Worm (Caenorhabditis elegans) whole organism, L2 larva: Measurements from ENCODE around the gene clec-56.

Experiments
- C34F6.9 ChIP-seq: fragments of 150-350 bp; optimal IDR thresholded peaks from 2 replicates; lab custom pipeline; 2014; ENCODE audit warnings: missing biosample characterization, missing genetic modification characterization
- F13H6.1 ChIP-seq: sonication (generic microtip); optimal IDR thresholded peaks from 2 replicates; lab custom pipeline; 2016; ENCODE audit warnings: missing genetic modification characterization, missing compliant biosample characterization
- R02D3.7 ChIP-seq: fragments of 150-350 bp; optimal IDR thresholded peaks from 2 replicates; lab custom pipeline; 2014; ENCODE audit warnings: missing biosample characterization, missing genetic modification characterization
- Y55F3AM.14 ChIP-seq: fragments of 200-800 bp; sonication (Bioruptor generic); optimal IDR thresholded peaks from 2 replicates; lab custom pipeline; 2018; ENCODE audit warnings: mild to moderate bottlenecking, missing genetic modification characterization, missing compliant biosample characterization
- ZK546.5 ChIP-seq: sonication (generic microtip); optimal IDR thresholded peaks from 2 replicates; lab custom pipeline; 2017; ENCODE audit warnings: missing biosample characterization, missing genetic modification characterization
- aly-2 ChIP-seq: fragments of 150-350 bp; optimal IDR thresholded peaks from 2 replicates; lab custom pipeline; 2014; ENCODE audit warnings: missing biosample characterization, missing genetic modification characterization
- ama-1 ChIP-seq: fragments of 150-350 bp; optimal IDR thresholded peaks from 2 replicates; lab custom pipeline; 2018; ENCODE audit warnings: inconsistent platforms
- blmp-1 ChIP-seq: sonication (generic microtip); optimal IDR thresholded peaks from 2 replicates; lab custom pipeline; 2017; ENCODE audit warnings: missing genetic modification characterization, mild to moderate bottlenecking, missing compliant biosample characterization, antibody characterized with exemption, moderate library complexity; ENCODE audit not compliant: insufficient read depth
- ceh-16 ChIP-seq: fragments of 150-350 bp; optimal IDR thresholded peaks from 2 replicates; lab custom pipeline; 2014; ENCODE audit warnings: missing biosample characterization, missing genetic modification characterization
- ceh-82 ChIP-seq: fragments of 150-350 bp; optimal IDR thresholded peaks from 2 replicates; lab custom pipeline; 2014; ENCODE audit warnings: missing biosample characterization, missing genetic modification characterization
- crh-2 ChIP-seq: sonication (generic microtip); optimal IDR thresholded peaks from 2 replicates; lab custom pipeline; 2017; ENCODE audit warnings: missing biosample characterization, missing genetic modification characterization
- dmd-4 ChIP-seq: sonication (generic microtip); optimal IDR thresholded peaks from 2 replicates; lab custom pipeline; 2017; ENCODE audit warnings: missing biosample characterization, missing genetic modification characterization
- egl-27 ChIP-seq: sonication (generic microtip); optimal IDR thresholded peaks from 3 replicates; lab custom pipeline; 2017; ENCODE audit warnings: missing biosample characterization, missing genetic modification reagents, missing genetic modification characterization
- elt-3 ChIP-seq: sonication (generic microtip); optimal IDR thresholded peaks from 2 replicates; lab custom pipeline; 2017; ENCODE audit warnings: missing biosample characterization, missing genetic modification characterization
- fos-1 ChIP-seq: fragments of 150-350 bp; optimal IDR thresholded peaks from 2 replicates; lab custom pipeline; 2014; ENCODE audit warnings: missing biosample characterization, missing genetic modification characterization
- gmeb-1 ChIP-seq: fragments of 150-350 bp; optimal IDR thresholded peaks from 2 replicates; lab custom pipeline; 2014; ENCODE audit warnings: missing biosample characterization, missing genetic modification characterization
- lin-13 ChIP-seq: fragments of 150-350 bp; optimal IDR thresholded peaks from 2 replicates; lab custom pipeline; 2014; ENCODE audit warnings: missing biosample characterization, missing genetic modification reagents, missing genetic modification characterization
- lin-39 ChIP-seq: fragments of 150-350 bp; optimal IDR thresholded peaks from 2 replicates; lab custom pipeline; 2014; ENCODE audit warnings: missing biosample characterization, missing genetic modification reagents, missing genetic modification characterization
- lsy-2 ChIP-seq, 2 experiments: fragments of 150-350 bp in 1 of 2; sonication (generic microtip) in 1 of 2; optimal IDR thresholded peaks; 2 replicates each; lab custom pipeline; 2014 to 2017; ENCODE audit warnings: missing biosample characterization in 2 of 2, missing genetic modification characterization in 2 of 2
- mab-5 ChIP-seq: fragments of 150-350 bp; optimal IDR thresholded peaks from 2 replicates; lab custom pipeline; 2014; ENCODE audit warnings: missing biosample characterization, missing genetic modification characterization
- mbf-1 ChIP-seq: sonication (generic microtip); optimal IDR thresholded peaks from 2 replicates; lab custom pipeline; 2017; ENCODE audit warnings: missing biosample characterization, missing genetic modification characterization
- nhr-12 ChIP-seq: fragments of 150-350 bp; optimal IDR thresholded peaks from 2 replicates; lab custom pipeline; 2014; ENCODE audit warnings: missing biosample characterization, missing genetic modification characterization
- nhr-129 ChIP-seq: fragments of 150-350 bp; optimal IDR thresholded peaks from 2 replicates; lab custom pipeline; 2014; ENCODE audit warnings: missing biosample characterization, missing genetic modification characterization
- nhr-21 ChIP-seq: fragments of 150-350 bp; optimal IDR thresholded peaks from 2 replicates; lab custom pipeline; 2014; ENCODE audit warnings: missing biosample characterization, missing genetic modification characterization
- nhr-23 ChIP-seq: fragments of 150-350 bp; optimal IDR thresholded peaks from 2 replicates; lab custom pipeline; 2014; ENCODE audit warnings: missing biosample characterization, missing genetic modification reagents, missing genetic modification characterization
- nhr-6 ChIP-seq: fragments of 150-350 bp; optimal IDR thresholded peaks from 2 replicates; lab custom pipeline; 2014; ENCODE audit warnings: missing biosample characterization, missing genetic modification characterization
- nhr-77 ChIP-seq: fragments of 150-350 bp; optimal IDR thresholded peaks from 2 replicates; lab custom pipeline; 2014; ENCODE audit warnings: missing biosample characterization, missing genetic modification characterization
- peb-1 ChIP-seq: fragments of 150-350 bp; optimal IDR thresholded peaks from 2 replicates; lab custom pipeline; 2014; ENCODE audit warnings: missing biosample characterization, missing genetic modification characterization
- skn-1 ChIP-seq: sonication (generic microtip); optimal IDR thresholded peaks from 2 replicates; lab custom pipeline; 2017; ENCODE audit warnings: missing biosample characterization, missing genetic modification characterization
- sma-3 ChIP-seq: sonication (generic microtip); optimal IDR thresholded peaks from 2 replicates; lab custom pipeline; 2016; ENCODE audit warnings: missing genetic modification reagents, missing genetic modification characterization, missing compliant biosample characterization
- sma-9 ChIP-seq, 2 experiments: fragments of 150-350 bp in 1 of 2; sonication (generic microtip) in 1 of 2; optimal IDR thresholded peaks; 2 replicates each; lab custom pipeline; 2014 to 2016; ENCODE audit warnings: missing genetic modification characterization in 2 of 2, mild to moderate bottlenecking in 1 of 2, missing biosample characterization in 1 of 2, missing compliant biosample characterization in 1 of 2, missing genetic modification reagents in 1 of 2, moderate library complexity in 1 of 2
- snpc-4 ChIP-seq: fragments of 150-350 bp; optimal IDR thresholded peaks from 2 replicates; lab custom pipeline; 2014; ENCODE audit warnings: missing biosample characterization, missing genetic modification characterization
- unc-55 ChIP-seq: fragments of 150-350 bp; sonication (generic microtip); optimal IDR thresholded peaks from 3 replicates; lab custom pipeline; 2014; ENCODE audit warnings: missing biosample characterization, missing genetic modification reagents, missing genetic modification characterization
- unc-62 ChIP-seq: fragments of 150-350 bp; optimal IDR thresholded peaks from 2 replicates; lab custom pipeline; 2014; ENCODE audit warnings: missing biosample characterization, missing genetic modification reagents, missing genetic modification characterization
- zag-1 ChIP-seq: fragments of 150-350 bp; optimal IDR thresholded peaks from 2 replicates; lab custom pipeline; 2014; ENCODE audit warnings: missing biosample characterization, missing genetic modification characterization
- ztf-1 ChIP-seq: fragments of 200-800 bp; sonication (Bioruptor generic); conservative IDR thresholded peaks from 2 replicates; pipeline ENCODE4 v1.3.6; 2022; ENCODE audit warnings: missing genetic modification characterization, missing compliant biosample characterization
- ztf-11 ChIP-seq: sonication (generic microtip); optimal IDR thresholded peaks from 2 replicates; lab custom pipeline; 2017; ENCODE audit warnings: missing biosample characterization, missing genetic modification characterization
- ztf-4 ChIP-seq: fragments of 150-350 bp; optimal IDR thresholded peaks from 2 replicates; lab custom pipeline; 2014; ENCODE audit warnings: missing biosample characterization, missing genetic modification characterization

clec-56 gene

DNA sequence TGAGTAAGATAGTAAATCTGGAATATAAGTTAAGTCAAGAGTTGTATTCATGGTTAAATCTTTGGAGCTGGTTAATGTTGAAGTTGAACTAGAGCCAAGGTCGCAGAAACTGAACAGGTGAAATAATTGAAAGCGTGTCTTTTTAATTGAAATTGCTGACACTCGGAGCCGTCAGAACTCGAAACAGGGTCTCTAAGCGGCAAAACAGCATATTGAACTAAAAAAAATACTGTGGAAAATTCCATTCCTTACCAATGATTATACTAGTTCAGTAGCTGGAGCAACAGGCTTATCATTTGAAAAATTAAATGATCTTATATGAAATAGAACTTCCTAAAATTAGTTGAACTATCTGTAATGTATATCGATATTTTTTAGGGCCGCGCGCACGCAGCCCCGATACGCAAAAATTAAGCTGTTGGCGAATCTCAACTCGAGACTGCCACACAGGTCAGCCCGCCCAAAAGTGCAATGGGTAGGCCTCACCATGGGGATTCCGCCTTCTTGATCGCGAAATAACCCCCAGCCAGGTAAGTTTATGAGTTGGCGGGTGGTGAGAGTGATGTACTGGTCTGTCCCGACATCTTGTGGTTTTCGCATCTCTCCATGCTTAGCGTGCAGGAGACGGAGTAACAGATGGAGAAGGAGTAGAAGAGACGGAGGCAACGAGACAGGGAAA is 5.9 kb upstream of the clec-56 start, which contains the start of gene srz-97:
srz-97 (minus strand) TSS at position 51 of the 679 bp plus-strand sequence.
- peak; percentile 40 for TF ChIP-seq crh-2
- TF ChIP-seq ama-1 (lab: Kevin White, UChicago): peak; percentile 7
- no peak for TF ChIP-seq ztf-11 (tag; lab: Kevin White, UChicago)
- peak; percentile 51 for TF ChIP-seq ceh-16 (tag; lab: Kevin White, UChicago)
- no peak for TF ChIP-seq nhr-6 (tag; lab: Kevin White, UChicago)
- TF ChIP-seq ceh-82 (tag; lab: Kevin White, UChicago): no peak
- no peak for TF ChIP-seq unc-55 (GFP tag; lab: Kevin White, UChicago)
- no peak for TF ChIP-seq elt-3 (tag; lab: Kevin White, UChicago)
- peak; percentile 73 for TF ChIP-seq sma-9 (GFP tag; optimal IDR thresholded peaks at IDR 0.05; lab: Kevin White, UChicago)
- no peak for TF ChIP-seq sma-9 (tag; optimal IDR thresholded peaks at IDR 0.05; lab: Kevin White, UChicago)
- TF ChIP-seq mab-5 (tag; lab: Kevin White, UChicago): no peak
- peak; percentile 3 for TF ChIP-seq F13H6.1 (tag; lab: Kevin White, UChicago)
- no peak for TF ChIP-seq skn-1
- TF ChIP-seq dmd-4 (tag; lab: Kevin White, UChicago): no peak
- TF ChIP-seq nhr-12 (tag; lab: Kevin White, UChicago): no peak
- TF ChIP-seq lin-39 (tag; lab: Kevin White, UChicago): no peak
- peak; percentile 16 for TF ChIP-seq zag-1
- peak; percentile 70 for TF ChIP-seq sma-3 (GFP tag; lab: Kevin White, UChicago)
- peak; percentile 19 for TF ChIP-seq lin-13 (GFP tag; lab: Kevin White, UChicago)
- TF ChIP-seq nhr-23 (tag; lab: Kevin White, UChicago): no peak
- TF ChIP-seq egl-27 (tag; lab: Kevin White, UChicago): peak; percentile 20
- peak; percentile 13 for TF ChIP-seq fos-1 (tag; lab: Kevin White, UChicago)
- TF ChIP-seq snpc-4 (tag; lab: Kevin White, UChicago): peak; percentile 96
- TF ChIP-seq ZK546.5 (tag; lab: Kevin White, UChicago): no peak
- peak; percentile 5 for TF ChIP-seq C34F6.9
- TF ChIP-seq nhr-21: peak; percentile 59
- peak; percentile 16 for TF ChIP-seq nhr-129 (tag; lab: Kevin White, UChicago)
- TF ChIP-seq aly-2 (tag; lab: Kevin White, UChicago): no peak

DNA sequence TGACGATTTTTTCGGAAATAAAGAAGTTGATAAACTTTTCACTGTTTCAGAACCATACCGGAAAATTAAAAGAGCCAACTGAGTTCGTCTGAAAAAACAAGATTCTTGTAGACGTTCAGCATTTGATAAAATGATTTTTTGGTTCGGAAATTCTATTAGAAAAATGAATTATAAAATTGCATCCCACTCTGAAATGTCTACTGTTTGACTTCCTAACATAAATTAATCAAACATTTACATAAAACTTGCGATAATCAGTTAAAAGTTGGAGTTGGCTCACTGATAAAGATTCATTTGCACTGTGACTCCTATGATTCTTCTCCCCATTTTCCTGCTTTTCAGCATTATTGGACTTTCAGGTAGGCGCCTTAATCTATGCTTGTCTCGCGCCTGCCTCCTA is 5.3 kb upstream of the clec-56 start, which contains the start of gene clec-57:
clec-57 (plus strand) TSS at position 301 of the 400 bp plus-strand sequence.
- TF ChIP-seq mbf-1 (tag; lab: Kevin White, UChicago) (no peak), unc-62 (GFP tag; lab: Kevin White, UChicago) (no peak), snpc-4 (tag; lab: Kevin White, UChicago) (no peak), nhr-77 (no peak), gmeb-1 (tag; lab: Kevin White, UChicago) (no peak), fos-1 (tag; lab: Kevin White, UChicago) (no peak), ztf-1 (GFP tag; lab: Robert Waterston, UW) (no peak), aly-2 (tag; lab: Kevin White, UChicago) (no peak), nhr-12 (tag; lab: Kevin White, UChicago) (no peak)
- TF ChIP-seq, all 48 proteins: peak for 0

DNA sequence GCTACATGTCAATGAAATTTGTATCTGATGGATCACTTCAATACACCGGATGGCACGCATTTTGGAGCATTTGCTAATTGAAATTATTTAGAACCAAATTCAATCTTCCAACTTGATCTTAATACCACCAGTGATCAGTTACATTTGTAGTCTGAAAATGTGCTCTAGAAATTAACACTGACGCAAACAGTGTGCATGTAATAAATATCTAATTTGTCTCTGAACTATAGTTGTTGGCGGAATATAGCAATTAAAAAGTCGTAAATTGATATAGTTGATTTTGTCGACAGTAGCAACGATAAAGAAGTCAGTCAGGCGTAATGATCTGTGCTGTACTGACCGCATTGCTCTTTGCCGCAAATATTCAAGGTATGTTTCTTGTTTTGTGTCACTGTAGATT is 2.0 kb upstream of the clec-56 start, which contains the start of gene clec-227:
clec-227 (plus strand) TSS at position 301 of the 400 bp plus-strand sequence.
- TF ChIP-seq nhr-12 (tag; lab: Kevin White, UChicago) (no peak), peb-1 (no peak), egl-27 (tag; lab: Kevin White, UChicago) (no peak)
- TF ChIP-seq, all 48 proteins: peak for 0

DNA sequence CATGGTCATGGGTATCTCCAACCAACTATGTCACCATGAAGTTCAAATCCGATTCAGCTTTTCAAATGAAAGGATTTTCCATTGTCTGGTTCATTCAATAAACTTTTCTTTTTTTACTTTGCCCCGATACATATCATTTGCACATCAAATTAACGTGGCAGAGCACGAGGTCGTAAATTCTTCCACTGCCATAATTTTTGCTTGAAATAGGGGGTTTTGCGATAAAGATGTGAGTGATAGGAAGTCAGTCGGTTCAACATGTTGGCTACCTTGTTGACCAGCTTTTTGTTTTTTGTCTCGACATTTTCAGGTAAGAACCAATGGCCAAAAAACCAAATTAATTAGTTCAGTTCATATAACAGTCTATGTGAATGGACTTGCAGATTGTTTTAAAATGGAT is 2.5 kb downstream of the clec-56 start, which contains the start of gene clec-54:
clec-54 (plus strand) TSS at position 224 of the 400 bp plus-strand sequence.
- TF ChIP-seq crh-2: peak; percentile 35
- TF ChIP-seq blmp-1: no peak
- TF ChIP-seq, all 48 proteins: peak for 1

DNA sequence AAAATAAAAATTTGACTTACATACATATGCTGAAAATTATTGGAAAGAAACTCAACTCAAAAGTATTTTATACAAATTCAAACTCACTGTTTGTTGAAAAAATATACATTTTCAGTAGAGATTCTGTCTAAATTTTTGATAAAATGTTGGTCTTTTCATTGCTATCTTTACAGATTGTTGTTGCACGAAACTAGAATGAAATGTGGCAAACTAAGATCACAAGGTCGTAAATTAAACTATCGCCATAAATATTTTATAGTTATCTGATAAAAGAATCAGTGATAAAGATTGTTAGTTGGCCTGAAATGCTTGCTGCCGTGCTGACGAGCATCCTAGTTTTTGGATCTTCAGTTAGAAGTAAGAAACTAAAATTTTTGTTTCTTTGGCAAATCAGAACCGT is 4.8 kb downstream of the clec-56 start, which contains the start of gene clec-55:
clec-55 (plus strand) TSS at position 301 of the 400 bp plus-strand sequence.
- TF ChIP-seq C34F6.9: no peak
- no peak for TF ChIP-seq fos-1 (tag; lab: Kevin White, UChicago)
- no peak for TF ChIP-seq mbf-1 (tag; lab: Kevin White, UChicago)
- TF ChIP-seq ztf-4 (tag; lab: Kevin White, UChicago): no peak
- TF ChIP-seq dmd-4 (tag; lab: Kevin White, UChicago): no peak
- TF ChIP-seq Y55F3AM.14: no peak
- no peak for TF ChIP-seq lsy-2 (tag; optimal IDR thresholded peaks at IDR 0.05; lab: Kevin White, UChicago)
- no peak for TF ChIP-seq R02D3.7
